Worm (Caenorhabditis elegans): ENCODE measurements around the gene F07A11.1.

F07A11.1 gene

ce11 chrII:11538741-11539140 lies 53.2 kb downstream of the F07A11.1 start, which contains the start of gene Y62F5A.9:
Y62F5A.9 (minus strand) TSS chrII:11538841.
- no peak for TF ChIP-seq ztf-23 (GFP tag; IDR thresholded peaks at IDR 0.05)
- no peak for TF ChIP-seq ztf-29 (GFP tag; IDR thresholded peaks at IDR 0.05)
- no peak for TF ChIP-seq med-1 (GFP tag; optimal IDR thresholded peaks at IDR 0.05; ENCODE audit: insufficient read depth)
- no peak for TF ChIP-seq tab-1 (GFP tag; IDR thresholded peaks at IDR 0.05)
- TF ChIP-seq ref-1 (GFP tag; conservative IDR thresholded peaks at IDR 0.05): no peak
- no peak for TF ChIP-seq klf-2 (GFP tag; conservative IDR thresholded peaks at IDR 0.05)
- no peak for TF ChIP-seq T22C8.4 (GFP tag; IDR thresholded peaks at IDR 0.05)
- TF ChIP-seq cog-1 (tag; optimal IDR thresholded peaks at IDR 0.05): no peak
- no peak for TF ChIP-seq flt-1 (GFP tag; IDR thresholded peaks at IDR 0.05)
